Worm (Caenorhabditis elegans): ENCODE results near the gene pgp-3.

Gene pgp-3

DNA sequence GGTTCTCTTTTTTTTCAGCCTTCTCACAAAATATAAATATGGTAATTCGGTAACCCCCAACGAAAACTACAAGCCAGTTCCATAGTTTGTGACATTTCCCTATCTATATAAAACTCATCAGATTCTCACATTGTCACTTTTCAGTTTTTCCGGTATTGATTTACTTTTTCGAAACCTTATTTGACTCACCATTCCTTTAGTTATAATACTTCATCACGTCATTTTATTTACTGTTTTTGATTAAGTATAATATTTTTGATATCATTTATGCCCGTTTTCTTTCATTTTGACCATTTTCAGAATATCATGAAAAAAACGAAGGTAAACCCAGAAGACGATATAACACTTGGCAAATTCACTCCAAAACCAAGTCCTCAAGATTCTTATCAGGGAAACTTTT, at the start of gene pgp-3:
Gene pgp-3, plus strand, starts transcription at position 301 of the 400 bp plus-strand sequence.
- TF ChIP-seq mab-5 (tag; optimal IDR thresholded peaks at IDR 0.05) = no peak
- TF ChIP-seq nhr-76 (tag; optimal IDR thresholded peaks at IDR 0.05) = no peak
- no peak for TF ChIP-seq mep-1 (tag; optimal IDR thresholded peaks at IDR 0.05)
- no peak for TF ChIP-seq cnd-1 (tag; optimal IDR thresholded peaks at IDR 0.05)
- no peak for TF ChIP-seq lsy-2 (tag; optimal IDR thresholded peaks at IDR 0.05)
- no peak for TF ChIP-seq flh-1 (GFP tag; optimal IDR thresholded peaks at IDR 0.05)
- TF ChIP-seq M03D4.4 (tag; optimal IDR thresholded peaks at IDR 0.05) = no peak
- TF ChIP-seq blmp-1 (tag; optimal IDR thresholded peaks at IDR 0.05) = no peak
- no peak for TF ChIP-seq unc-39 (tag; optimal IDR thresholded peaks at IDR 0.05)

- no peak for TF ChIP-seq zip-8 (tag; optimal IDR thresholded peaks at IDR 0.05)
- TF ChIP-seq drap-1 (GFP tag; optimal IDR thresholded peaks at IDR 0.05) = no peak
- TF ChIP-seq lin-32 (GFP tag; optimal IDR thresholded peaks at IDR 0.05) = no peak
- no peak for TF ChIP-seq mab-5 (tag; optimal IDR thresholded peaks at IDR 0.05)
- no peak for TF ChIP-seq ztf-11 (tag; optimal IDR thresholded peaks at IDR 0.05)
- no peak for TF ChIP-seq cnd-1 (tag; optimal IDR thresholded peaks at IDR 0.05)
- TF ChIP-seq elt-1 (tag; optimal IDR thresholded peaks at IDR 0.05; ENCODE audit: borderline replicate concordance, insufficient read depth) = no peak
- no peak for TF ChIP-seq ceh-83 (GFP tag; optimal IDR thresholded peaks at IDR 0.05)
- TF ChIP-seq sptf-1 (tag; optimal IDR thresholded peaks at IDR 0.05) = no peak
- no peak for TF ChIP-seq mls-2 (tag; optimal IDR thresholded peaks at IDR 0.05)
These were observed 46.2 kb upstream of the pgp-3 start, which contains the start of gene F08G12.1 for ce11 chrX:11305773-11306172. Gene F08G12.1, minus strand, starts transcription at chrX:11305873.

DNA sequence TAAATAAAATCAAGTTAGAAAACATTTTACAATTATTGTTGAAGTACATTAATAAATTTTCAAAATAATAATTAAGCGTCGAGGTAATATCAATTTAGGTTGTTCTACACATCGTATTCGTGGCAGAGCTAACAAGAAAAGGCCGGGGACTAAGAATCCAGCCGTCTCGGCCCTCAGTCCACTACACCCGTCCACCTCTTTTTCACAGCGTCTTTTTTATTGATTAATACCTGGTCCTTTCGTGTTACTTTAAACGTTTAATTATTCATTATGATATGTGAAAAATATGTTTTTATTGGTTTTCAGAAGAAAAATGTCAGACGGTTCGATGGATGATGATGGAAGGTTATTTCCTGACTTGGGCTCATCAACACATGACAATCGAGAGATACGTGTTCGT, 44.9 kb upstream of the pgp-3 start, which contains the start of gene vhl-1:
Gene vhl-1, plus strand, starts transcription at position 301 of the 400 bp plus-strand sequence.
- TF ChIP-seq blmp-1 (tag; optimal IDR thresholded peaks at IDR 0.05) = no peak
- no peak for TF ChIP-seq mep-1 (tag; optimal IDR thresholded peaks at IDR 0.05)
- no peak for TF ChIP-seq nhr-2 (tag; optimal IDR thresholded peaks at IDR 0.05)
- no peak for TF ChIP-seq sem-2 (GFP tag; optimal IDR thresholded peaks at IDR 0.05)
- TF ChIP-seq mab-5 (tag; optimal IDR thresholded peaks at IDR 0.05) = no peak
- no peak for TF ChIP-seq elt-3 (tag; optimal IDR thresholded peaks at IDR 0.05)
- TF ChIP-seq elt-1 (tag; optimal IDR thresholded peaks at IDR 0.05; ENCODE audit: borderline replicate concordance, insufficient read depth) = no peak
- TF ChIP-seq lsy-2 (tag; optimal IDR thresholded peaks at IDR 0.05) = no peak
- no peak for TF ChIP-seq ceh-83 (GFP tag; optimal IDR thresholded peaks at IDR 0.05)
- no peak for TF ChIP-seq mls-2 (tag; optimal IDR thresholded peaks at IDR 0.05)
- TF ChIP-seq ham-2 (GFP tag; optimal IDR thresholded peaks at IDR 0.05) = no peak
- no peak for TF ChIP-seq unc-39 (tag; optimal IDR thresholded peaks at IDR 0.05)
- no peak for TF ChIP-seq flh-1 (GFP tag; optimal IDR thresholded peaks at IDR 0.05)
- TF ChIP-seq snpc-4 (tag; optimal IDR thresholded peaks at IDR 0.05) = no peak

ce11 chrX:11310285-11310838, 41.6 kb upstream of the pgp-3 start, which contains the start of gene F08G12.5:
Gene F08G12.5, minus strand, starts transcription at chrX:11310285.
- TF ChIP-seq unc-120 (tag; optimal IDR thresholded peaks at IDR 0.05; ENCODE audit: poor library complexity, severe bottlenecking) = no peak
- TF ChIP-seq nhr-76 (tag; optimal IDR thresholded peaks at IDR 0.05) = no peak
- no peak for TF ChIP-seq ceh-39 (tag; optimal IDR thresholded peaks at IDR 0.05)
- TF ChIP-seq ceh-43 (GFP tag; optimal IDR thresholded peaks at IDR 0.05) = no peak
- TF ChIP-seq drap-1 (GFP tag; optimal IDR thresholded peaks at IDR 0.05) = no peak
- TF ChIP-seq cnd-1 (tag; optimal IDR thresholded peaks at IDR 0.05) = no peak
- TF ChIP-seq pha-4 (tag; optimal IDR thresholded peaks at IDR 0.05) = no peak
- no peak for TF ChIP-seq nhr-12 (tag; optimal IDR thresholded peaks at IDR 0.05)
- TF ChIP-seq mep-1 (tag; optimal IDR thresholded peaks at IDR 0.05) = no peak

DNA sequence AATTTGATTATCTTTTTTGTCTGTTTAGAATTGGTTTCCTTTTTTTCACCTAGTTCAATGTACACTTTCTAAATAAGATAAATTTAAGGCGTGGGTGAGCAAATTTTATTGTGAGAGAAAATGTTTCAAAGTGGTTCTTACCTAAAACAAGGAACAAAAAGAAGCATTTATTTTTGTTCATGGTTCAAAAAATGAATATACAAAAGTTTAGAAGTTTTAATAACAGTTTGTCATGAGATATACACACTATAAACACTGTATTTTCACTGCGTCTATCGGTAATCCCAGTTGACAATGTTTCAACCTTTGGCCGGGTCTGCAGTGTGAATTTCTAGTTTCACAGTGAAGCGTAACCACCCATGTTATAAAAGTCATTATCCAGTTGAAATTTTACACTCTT, 36.6 kb upstream of the pgp-3 start, which contains the start of gene F08G12.11:
Gene F08G12.11, minus strand, starts transcription at position 181 of the 400 bp plus-strand sequence.
- no peak for TF ChIP-seq mls-2 (tag; optimal IDR thresholded peaks at IDR 0.05)
- no peak for TF ChIP-seq ceh-43 (GFP tag; optimal IDR thresholded peaks at IDR 0.05)
- no peak for TF ChIP-seq blmp-1 (tag; optimal IDR thresholded peaks at IDR 0.05)
- no peak for TF ChIP-seq hlh-1 (tag; optimal IDR thresholded peaks at IDR 0.05)
- TF ChIP-seq ceh-39 (tag; optimal IDR thresholded peaks at IDR 0.05) = no peak
- TF ChIP-seq sem-2 (GFP tag; optimal IDR thresholded peaks at IDR 0.05) = no peak
- TF ChIP-seq sptf-1 (tag; optimal IDR thresholded peaks at IDR 0.05) = no peak
- TF ChIP-seq tbx-8 (GFP tag; optimal IDR thresholded peaks at IDR 0.05) = no peak
- no peak for TF ChIP-seq unc-62 (GFP tag; optimal IDR thresholded peaks at IDR 0.05)
- no peak for TF ChIP-seq snpc-4 (tag; optimal IDR thresholded peaks at IDR 0.05)
- no peak for TF ChIP-seq nhr-2 (tag; optimal IDR thresholded peaks at IDR 0.05)
- TF ChIP-seq ces-1 (GFP tag; optimal IDR thresholded peaks at IDR 0.05) = no peak
- TF ChIP-seq lin-13 (tag; optimal IDR thresholded peaks at IDR 0.05) = no peak
- no peak for TF ChIP-seq mab-5 (tag; optimal IDR thresholded peaks at IDR 0.05)
- TF ChIP-seq mep-1 (tag; optimal IDR thresholded peaks at IDR 0.05) = no peak
- no peak for TF ChIP-seq flh-1 (GFP tag; optimal IDR thresholded peaks at IDR 0.05)
- TF ChIP-seq nhr-28 (tag; optimal IDR thresholded peaks at IDR 0.05) = no peak
- TF ChIP-seq bed-3 (GFP tag; optimal IDR thresholded peaks at IDR 0.05) = no peak
- TF ChIP-seq ceh-83 (GFP tag; optimal IDR thresholded peaks at IDR 0.05) = no peak
- TF ChIP-seq M03D4.4 (tag; optimal IDR thresholded peaks at IDR 0.05) = no peak

Data from whole organism, mixed stage, embryonic.